Worm (Caenorhabditis elegans) whole organism, L1 larva: ENCODE results near the gene him-4.

ENCODE experiments used
- C04F5.9 ChIP-seq: sonication (generic microtip); optimal IDR thresholded peaks from 2 replicates; lab custom pipeline; 2016; ENCODE audit warnings: missing genetic modification characterization, missing compliant biosample characterization
- ama-1 ChIP-seq: fragments of 150-350 bp; optimal IDR thresholded peaks from 2 replicates; lab custom pipeline; 2014
- elt-3 ChIP-seq, 6 experiments: fragments of 150-350 bp in 1 of 6; sonication (generic microtip); optimal IDR thresholded peaks; 2 replicates each; lab custom pipeline; 2017 to 2018; ENCODE audit warnings: missing biosample characterization in 6 of 6, missing genetic modification characterization in 6 of 6, inconsistent platforms in 1 of 6
- mdl-1 ChIP-seq, 2 experiments: fragments of 150-350 bp; optimal IDR thresholded peaks; 2 replicates each; lab custom pipeline; 2014 to 2017; ENCODE audit warnings: missing biosample characterization in 2 of 2, missing genetic modification characterization in 2 of 2, inconsistent platforms in 1 of 2
- mep-1 ChIP-seq: fragments of 150-350 bp; optimal IDR thresholded peaks from 2 replicates; lab custom pipeline; 2014; ENCODE audit warnings: missing biosample characterization, missing genetic modification characterization
- nhr-11 ChIP-seq: fragments of 150-350 bp; optimal IDR thresholded peaks from 2 replicates; lab custom pipeline; 2014; ENCODE audit warnings: missing biosample characterization, missing genetic modification characterization
- nhr-237 ChIP-seq: fragments of 150-350 bp; optimal IDR thresholded peaks from 2 replicates; lab custom pipeline; 2014; ENCODE audit warnings: missing biosample characterization, missing genetic modification characterization
- pag-3 ChIP-seq: sonication (generic microtip); optimal IDR thresholded peaks from 2 replicates; lab custom pipeline; 2017; ENCODE audit warnings: missing genetic modification characterization, mild to moderate bottlenecking, missing compliant biosample characterization, antibody characterized with exemption, borderline replicate concordance; ENCODE audit not compliant: insufficient read depth
- pqm-1 ChIP-seq: sonication (generic microtip); optimal IDR thresholded peaks from 3 replicates; lab custom pipeline; 2017; ENCODE audit warnings: missing biosample characterization, missing genetic modification characterization
- snpc-4 ChIP-seq: fragments of 150-350 bp; optimal IDR thresholded peaks from 2 replicates; lab custom pipeline; 2014; ENCODE audit warnings: missing biosample characterization, missing genetic modification characterization
- sox-4 ChIP-seq: sonication (generic microtip); optimal IDR thresholded peaks from 2 replicates; lab custom pipeline; 2016; ENCODE audit warnings: missing genetic modification characterization, missing compliant biosample characterization
- unc-62 ChIP-seq: fragments of 150-350 bp; optimal IDR thresholded peaks from 2 replicates; lab custom pipeline; 2014; ENCODE audit warnings: missing biosample characterization, missing genetic modification reagents, missing genetic modification characterization
- xbp-1 ChIP-seq: sonication (generic microtip); optimal IDR thresholded peaks from 2 replicates; lab custom pipeline; 2016; ENCODE audit warnings: missing genetic modification characterization, missing compliant biosample characterization

DNA sequence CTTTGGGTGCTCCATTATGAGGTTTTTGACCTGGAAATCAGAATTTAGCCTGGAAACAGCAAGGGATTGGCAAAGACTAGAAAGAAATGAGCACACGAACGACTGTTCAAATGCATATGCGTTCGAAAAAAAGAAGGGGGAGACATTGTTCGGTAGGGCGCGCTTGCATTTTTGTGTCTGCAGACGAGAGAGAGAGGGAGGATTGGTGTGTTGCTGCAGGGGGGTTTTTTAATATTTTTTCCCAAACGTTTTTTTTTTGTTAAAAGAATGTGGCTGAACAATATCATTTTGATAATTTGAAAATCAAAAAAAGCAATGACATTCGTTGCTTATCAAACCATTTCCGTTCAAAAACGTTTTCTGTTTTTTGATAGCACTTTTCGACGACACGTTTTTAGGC is 57.0 kb downstream of the him-4 start, which contains the start of gene T09B9.4:
- no peak for TF ChIP-seq snpc-4 (tag; lab: Kevin White, UChicago)
- no peak for TF ChIP-seq pag-3
- TF ChIP-seq nhr-237 (tag; lab: Kevin White, UChicago) = no peak
- peak in 1 of 2 experiments; percentile 32 for TF ChIP-seq mdl-1 (tag; optimal IDR thresholded peaks at IDR 0.05; lab: Kevin White, UChicago)
- no peak for TF ChIP-seq elt-3 (tag; optimal IDR thresholded peaks at IDR 0.05; lab: Kevin White, UChicago)
- peak; percentile 35 for TF ChIP-seq mep-1
- TF ChIP-seq xbp-1 (tag; lab: Kevin White, UChicago) = peak; percentile 29
- no peak for TF ChIP-seq ama-1 (lab: Kevin White, UChicago)
- TF ChIP-seq unc-62 (GFP tag; lab: Kevin White, UChicago) = no peak
- no peak for TF ChIP-seq nhr-11 (tag; lab: Kevin White, UChicago)
- TF ChIP-seq pqm-1 = no peak
- TF ChIP-seq C04F5.9 = no peak
- no peak for TF ChIP-seq sox-4
